Fruit fly (Drosophila melanogaster) whole organism, embryonic: Measurements from ENCODE around the gene nmo.

Source experiments
- Bteb2 ChIP-seq: fragments of 200-800 bp; sonication (Bioruptor generic); optimal IDR thresholded peaks from 2 replicates; lab custom pipeline; 2016; ENCODE audit warnings: missing biosample characterization, missing genetic modification characterization
- CG12769 ChIP-seq: fragments of 200-800 bp; sonication (Bioruptor generic); optimal IDR thresholded peaks from 2 replicates; lab custom pipeline; 2019; ENCODE audit warnings: missing biosample characterization, mild to moderate bottlenecking, missing genetic modification characterization, moderate library complexity
- CG13296 ChIP-seq: fragments of 200-800 bp; sonication (Bioruptor generic); optimal IDR thresholded peaks from 3 replicates; lab custom pipeline; 2018; ENCODE audit warnings: missing biosample characterization, mild to moderate bottlenecking, missing genetic modification characterization
- CG14667 ChIP-seq: fragments of 200-800 bp; sonication (Bioruptor generic); IDR thresholded peaks from 2 replicates; pipeline ENCODE4 v1.3.6; 2022; ENCODE audit warnings: missing biosample characterization, missing genetic modification characterization
- CG15269 ChIP-seq: fragments of 200-800 bp; sonication (Bioruptor generic); optimal IDR thresholded peaks from 2 replicates; lab custom pipeline; 2018; ENCODE audit warnings: missing biosample characterization, mild to moderate bottlenecking, missing genetic modification characterization, moderate library complexity
- CG16779 ChIP-seq: fragments of 200-800 bp; sonication (Bioruptor generic); IDR thresholded peaks from 2 replicates; pipeline ENCODE4 v1.3.6; 2022; ENCODE audit warnings: missing biosample characterization, missing genetic modification characterization
- CG18599 ChIP-seq: fragments of 200-800 bp; sonication (Bioruptor generic); optimal IDR thresholded peaks from 3 replicates; lab custom pipeline; 2017; ENCODE audit warnings: missing biosample characterization, missing genetic modification characterization, mild to moderate bottlenecking, moderate library complexity, missing genetic modification reagents
- CG2678 ChIP-seq: fragments of 200-800 bp; sonication (Bioruptor generic); optimal IDR thresholded peaks from 3 replicates; lab custom pipeline; 2019; ENCODE audit warnings: missing biosample characterization, mild to moderate bottlenecking, missing genetic modification characterization, moderate library complexity
- CG2712 ChIP-seq: fragments of 200-800 bp; optimal IDR thresholded peaks from 3 replicates; lab custom pipeline; 2019; ENCODE audit warnings: missing biosample characterization, mild to moderate bottlenecking, missing genetic modification characterization, moderate library complexity
- CG32532 ChIP-seq: fragments of 200-800 bp; sonication (Bioruptor generic); IDR thresholded peaks from 2 replicates; pipeline ENCODE4 v1.3.6; 2022; ENCODE audit warnings: missing biosample characterization, missing genetic modification characterization
- CG3281 ChIP-seq: fragments of 200-800 bp; sonication (Bioruptor generic); optimal IDR thresholded peaks from 3 replicates; lab custom pipeline; 2017; ENCODE audit warnings: missing biosample characterization, mild to moderate bottlenecking, missing genetic modification characterization
- CG3838 ChIP-seq: fragments of 200-800 bp; sonication (Bioruptor generic); optimal IDR thresholded peaks from 3 replicates; lab custom pipeline; 2016; ENCODE audit warnings: missing biosample characterization, missing genetic modification characterization
- CG6254 ChIP-seq: fragments of 200-800 bp; sonication (Bioruptor generic); optimal IDR thresholded peaks from 3 replicates; lab custom pipeline; 2017; ENCODE audit warnings: mild to moderate bottlenecking, missing biosample characterization, missing genetic modification reagents, missing genetic modification characterization
- CG7556 ChIP-seq: fragments of 200-800 bp; sonication (Bioruptor generic); optimal IDR thresholded peaks from 2 replicates; lab custom pipeline; 2017; ENCODE audit warnings: missing biosample characterization, mild to moderate bottlenecking, missing genetic modification characterization
- CG8359 ChIP-seq: fragments of 200-800 bp; sonication (Bioruptor generic); optimal IDR thresholded peaks from 2 replicates; lab custom pipeline; 2017; ENCODE audit warnings: missing biosample characterization, mild to moderate bottlenecking, missing genetic modification characterization, borderline replicate concordance
- CG8944 ChIP-seq: fragments of 200-800 bp; sonication (Bioruptor generic); optimal IDR thresholded peaks from 3 replicates; lab custom pipeline; 2016; ENCODE audit warnings: missing biosample characterization, missing genetic modification characterization
- Camta ChIP-seq: fragments of 200-800 bp; sonication (Bioruptor generic); optimal IDR thresholded peaks from 2 replicates; lab custom pipeline; 2016; ENCODE audit warnings: missing biosample characterization, missing genetic modification characterization
- Dll ChIP-seq: fragments of 200-800 bp; sonication (Bioruptor generic); IDR thresholded peaks from 4 replicates; pipeline ENCODE4 v1.3.6; 2022; ENCODE audit warnings: missing biosample characterization, missing genetic modification characterization; ENCODE audit not compliant: partially characterized antibody
- Fer1 ChIP-seq: fragments of 200-800 bp; sonication (Bioruptor generic); optimal IDR thresholded peaks from 2 replicates; lab custom pipeline; 2017; ENCODE audit warnings: missing biosample characterization, mild to moderate bottlenecking, missing genetic modification characterization
- Gug ChIP-seq: fragments of 200-800 bp; sonication (Bioruptor generic); IDR thresholded peaks from 4 replicates; pipeline ENCODE4 v1.3.6; 2022; ENCODE audit warnings: missing biosample characterization, missing genetic modification characterization
- HmgZ ChIP-seq: fragments of 200-800 bp; sonication (Bioruptor generic); optimal IDR thresholded peaks from 2 replicates; lab custom pipeline; 2018; ENCODE audit warnings: missing biosample characterization, mild to moderate bottlenecking, missing genetic modification characterization
- Hmx ChIP-seq: fragments of 200-800 bp; sonication (Bioruptor generic); optimal IDR thresholded peaks from 2 replicates; lab custom pipeline; 2016; ENCODE audit warnings: missing biosample characterization, missing genetic modification characterization
- Hr3 ChIP-seq: fragments of 200-800 bp; sonication (Bioruptor generic); optimal IDR thresholded peaks from 3 replicates; lab custom pipeline; 2016; ENCODE audit warnings: missing biosample characterization, missing genetic modification characterization
- Hr78 ChIP-seq, 2 experiments: fragments of 200-800 bp in 1 of 2; fragments of >200 bp in 1 of 2; sonication (Bioruptor generic) in 1 of 2; optimal IDR thresholded peaks; 2 replicates each; lab custom pipeline; 2017 to 2019; ENCODE audit warnings: missing biosample characterization in 2 of 2, missing genetic modification characterization in 2 of 2, mild to moderate bottlenecking in 1 of 2, moderate library complexity in 1 of 2
- Hsf ChIP-seq: fragments of 200-800 bp; sonication (Bioruptor generic); optimal IDR thresholded peaks from 3 replicates; lab custom pipeline; 2016; ENCODE audit warnings: missing biosample characterization, missing genetic modification characterization
- Lhr ChIP-seq: fragments of 200-800 bp; sonication (Bioruptor generic); optimal IDR thresholded peaks from 3 replicates; lab custom pipeline; 2017; ENCODE audit warnings: mild to moderate bottlenecking, missing biosample characterization, missing genetic modification reagents, missing genetic modification characterization
- MESR4 ChIP-seq: fragments of 200-800 bp; sonication (Bioruptor generic); optimal IDR thresholded peaks from 2 replicates; lab custom pipeline; 2018; ENCODE audit warnings: missing biosample characterization, mild to moderate bottlenecking, missing genetic modification characterization, moderate library complexity
- Opbp ChIP-seq: fragments of 200-800 bp; sonication (Bioruptor generic); IDR thresholded peaks from 3 replicates; pipeline ENCODE4 v1.3.6; 2022; ENCODE audit warnings: missing biosample characterization, missing genetic modification characterization; ENCODE audit not compliant: partially characterized antibody
- Pdp1 ChIP-seq, 2 experiments: fragments of 200-800 bp; sonication (Bioruptor generic); optimal IDR thresholded peaks; 3 replicates each; lab custom pipeline; 2016; ENCODE audit warnings: missing biosample characterization in 2 of 2, missing genetic modification characterization in 2 of 2, mild to moderate bottlenecking in 1 of 2, moderate library complexity in 1 of 2
- Side ChIP-seq: fragments of 200-800 bp; sonication (Bioruptor generic); optimal IDR thresholded peaks from 2 replicates; lab custom pipeline; 2016; ENCODE audit warnings: missing biosample characterization, missing genetic modification characterization
- Sin3A ChIP-seq: fragments of >200 bp; optimal IDR thresholded peaks from 2 replicates; lab custom pipeline; 2018
- abd-A ChIP-seq: fragments of 200-800 bp; sonication (Bioruptor generic); optimal IDR thresholded peaks from 3 replicates; lab custom pipeline; 2019; ENCODE audit warnings: missing biosample characterization, mild to moderate bottlenecking, missing genetic modification characterization, moderate library complexity
- az2 ChIP-seq: fragments of 200-800 bp; sonication (Bioruptor generic); optimal IDR thresholded peaks from 3 replicates; lab custom pipeline; 2016; ENCODE audit warnings: missing biosample characterization, missing genetic modification characterization
- cas ChIP-seq: fragments of 200-800 bp; sonication (Bioruptor generic); IDR thresholded peaks from 2 replicates; pipeline ENCODE4 v1.3.6; 2022; ENCODE audit warnings: missing biosample characterization, missing genetic modification characterization
- eyg ChIP-seq: fragments of 200-800 bp; sonication (Bioruptor generic); optimal IDR thresholded peaks from 3 replicates; lab custom pipeline; 2016; ENCODE audit warnings: missing biosample characterization, missing genetic modification characterization
- gfzf ChIP-seq: fragments of 200-800 bp; sonication (Bioruptor generic); optimal IDR thresholded peaks from 2 replicates; lab custom pipeline; 2016; ENCODE audit warnings: missing biosample characterization, mild to moderate bottlenecking, missing genetic modification characterization, moderate library complexity
- jing ChIP-seq: fragments of 200-800 bp; sonication (Bioruptor generic); optimal IDR thresholded peaks from 2 replicates; lab custom pipeline; 2018; ENCODE audit warnings: missing biosample characterization, mild to moderate bottlenecking, missing genetic modification characterization
- lov ChIP-seq, 2 experiments: fragments of 200-800 bp in 1 of 2; fragments of >200 bp in 1 of 2; sonication (Bioruptor generic) in 1 of 2; IDR thresholded peaks in 1 of 2; optimal IDR thresholded peaks in 1 of 2; 2 replicates in 1 of 2; 3 replicates in 1 of 2; pipeline versions ENCODE4 v1.3.6 to Lab custom; 2017 to 2022; ENCODE audit warnings: missing biosample characterization in 1 of 2, missing genetic modification characterization in 1 of 2
- nom ChIP-seq: fragments of 200-800 bp; sonication (Bioruptor generic); optimal IDR thresholded peaks from 2 replicates; lab custom pipeline; 2017; ENCODE audit warnings: missing biosample characterization, missing genetic modification characterization, mild to moderate bottlenecking, moderate library complexity, missing genetic modification reagents
- oc ChIP-seq: fragments of 200-800 bp; sonication (Bioruptor generic); optimal IDR thresholded peaks from 2 replicates; lab custom pipeline; 2018; ENCODE audit warnings: missing biosample characterization, mild to moderate bottlenecking, missing genetic modification characterization, moderate library complexity
- pan ChIP-seq, 4 experiments: fragments of >200 bp in 3 of 4; fragments of 200-800 bp in 1 of 4; sonication (Bioruptor generic) in 1 of 4; optimal IDR thresholded peaks in 3 of 4; IDR thresholded peaks in 1 of 4; 2 replicates each; pipeline versions ENCODE4 v1.3.6 to Lab custom; 2017 to 2022; ENCODE audit warnings: missing biosample characterization in 2 of 4, missing genetic modification characterization in 2 of 4, mixed read lengths in 1 of 4
- phol ChIP-seq: fragments of 200-800 bp; sonication (Bioruptor generic); optimal IDR thresholded peaks from 3 replicates; lab custom pipeline; 2018; ENCODE audit warnings: missing biosample characterization, mild to moderate bottlenecking, missing genetic modification characterization, moderate library complexity
- pnt ChIP-seq: fragments of 200-800 bp; sonication (Bioruptor generic); optimal IDR thresholded peaks from 3 replicates; lab custom pipeline; 2016; ENCODE audit warnings: missing biosample characterization, missing genetic modification characterization
- prd ChIP-seq, 3 experiments: fragments of >200 bp in 2 of 3; fragments of 200-800 bp in 1 of 3; sonication (Bioruptor generic) in 1 of 3; optimal IDR thresholded peaks in 2 of 3; IDR thresholded peaks in 1 of 3; 2 replicates in 2 of 3; 3 replicates in 1 of 3; pipeline versions ENCODE4 v1.3.6 to Lab custom; 2017 to 2022; ENCODE audit warnings: missing biosample characterization in 1 of 3, missing genetic modification characterization in 1 of 3
- sens ChIP-seq: fragments of 200-800 bp; sonication (Bioruptor generic); peaks from one replicate; lab custom pipeline; 2016; ENCODE audit warnings: missing biosample characterization, missing genetic modification characterization
- so ChIP-seq: fragments of 200-800 bp; sonication (Bioruptor generic); IDR thresholded peaks from 3 replicates; pipeline ENCODE4 v1.3.6; 2022; ENCODE audit warnings: missing biosample characterization, missing genetic modification characterization
- tup ChIP-seq: fragments of 200-800 bp; sonication (Bioruptor generic); optimal IDR thresholded peaks from 2 replicates; lab custom pipeline; 2016; ENCODE audit warnings: missing biosample characterization, mild to moderate bottlenecking, missing genetic modification characterization, moderate library complexity
- vfl ChIP-seq: fragments of 200-800 bp; sonication (Bioruptor generic); optimal IDR thresholded peaks from 2 replicates; lab custom pipeline; 2016; ENCODE audit warnings: missing biosample characterization, missing genetic modification characterization
- vvl ChIP-seq: fragments of 200-800 bp; sonication (Bioruptor generic); IDR thresholded peaks from 2 replicates; pipeline ENCODE4 v1.3.6; 2022; ENCODE audit warnings: missing biosample characterization, missing genetic modification characterization

Gene nmo

DNA sequence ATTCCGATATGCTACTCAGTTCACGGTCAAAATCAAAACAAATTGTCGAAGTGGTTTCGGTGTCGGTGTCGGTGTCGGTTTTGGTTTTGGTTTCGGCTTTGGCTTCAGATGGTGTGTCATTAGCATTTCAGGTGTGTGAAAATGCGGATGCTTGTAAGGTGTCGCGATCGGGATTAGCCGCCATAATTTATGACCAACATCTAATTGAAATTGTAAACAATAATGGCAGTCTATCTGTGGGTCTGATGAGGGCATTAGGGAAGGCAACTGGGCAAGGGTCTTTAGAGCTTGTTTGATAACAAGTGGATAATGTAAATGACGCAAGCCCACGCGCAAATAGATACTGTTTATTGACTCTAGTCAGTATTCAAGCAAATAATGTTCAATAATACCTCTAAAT, 96.1 kb downstream of the nmo start (continued):
- TF ChIP-seq Dll (GFP tag; lab: Robert Waterston, UW) (no peak), CG18599 (GFP tag; lab: Kevin White, UChicago) (no peak), Sin3A (lab: Kevin White, UChicago) (no peak), eyg (no peak), nom (GFP tag; lab: Kevin White, UChicago) (no peak), Opbp (no peak), HmgZ (no peak), CG15269 (tag; lab: Kevin White, UChicago) (peak; percentile 53), pnt (GFP tag; lab: Kevin White, UChicago) (no peak), vvl (GFP tag; lab: Robert Waterston, UW) (peak; percentile 48; the same call in 1 of the 2 replicates), CG8359 (GFP tag; lab: Kevin White, UChicago) (no peak), CG12769 (tag; lab: Kevin White, UChicago) (peak; percentile 2), cas (no peak), Hsf (GFP tag; lab: Kevin White, UChicago) (no peak), Bteb2 (GFP tag; lab: Kevin White, UChicago) (no peak), CG16779 (GFP tag; lab: Robert Waterston, UW) (no peak), CG14667 (GFP tag; lab: Robert Waterston, UW) (no peak), vfl (GFP tag; lab: Kevin White, UChicago) (no peak), oc (tag; lab: Kevin White, UChicago) (peak; percentile 74), CG3838 (GFP tag; lab: Kevin White, UChicago) (no peak), Gug (GFP tag; lab: Robert Waterston, UW) (no peak), lov (optimal IDR thresholded peaks at IDR 0.05; lab: Kevin White, UChicago) (no peak), lov (GFP tag; IDR thresholded peaks at IDR 0.05; lab: Robert Waterston, UW) (no peak), CG7556 (no peak), tup (GFP tag; lab: Kevin White, UChicago) (no peak), phol (tag; lab: Kevin White, UChicago) (no peak), so (no peak), Lhr (GFP tag; lab: Kevin White, UChicago) (no peak), jing (GFP tag; lab: Kevin White, UChicago) (no peak), Hr78 (GFP tag; optimal IDR thresholded peaks at IDR 0.05; lab: Kevin White, UChicago) (no peak), CG2678 (tag; lab: Kevin White, UChicago) (peak; percentile 12), Side (GFP tag; lab: Kevin White, UChicago) (no peak), pan (optimal IDR thresholded peaks at IDR 0.05; lab: Kevin White, UChicago) (no peak), pan (GFP tag; optimal IDR thresholded peaks at IDR 0.05 in 1 of 2, IDR thresholded peaks at IDR 0.05 in 1 of 2) (no peak), gfzf (GFP tag; lab: Kevin White, UChicago) (no peak), Hr3 (GFP tag; lab: Kevin White, UChicago) (no peak), Pdp1 (GFP tag; optimal IDR thresholded peaks at IDR 0.05; lab: Kevin White, UChicago) (peak in 1 of 2 experiments; percentile 23), CG13296 (GFP tag; lab: Kevin White, UChicago) (peak; percentile 5), CG6254 (GFP tag; lab: Kevin White, UChicago) (no peak), MESR4 (GFP tag; lab: Kevin White, UChicago) (no peak), CG8944 (no peak), Hmx (no peak), CG32532 (GFP tag; lab: Robert Waterston, UW) (no peak), Camta (GFP tag; lab: Kevin White, UChicago) (no peak), az2 (GFP tag; lab: Kevin White, UChicago) (no peak), CG3281 (GFP tag; lab: Kevin White, UChicago) (no peak), Fer1 (GFP tag; lab: Kevin White, UChicago) (peak; percentile 11), prd (optimal IDR thresholded peaks at IDR 0.05; lab: Kevin White, UChicago) (no peak), prd (GFP tag; IDR thresholded peaks at IDR 0.05; lab: Robert Waterston, UW) (no peak), sens (GFP tag; lab: Kevin White, UChicago) (no peak), abd-A (tag; lab: Kevin White, UChicago) (peak; percentile 14), CG2712 (tag; lab: Kevin White, UChicago) (no peak)
